Worm (Caenorhabditis elegans) whole organism, early embryonic: ENCODE results near the gene fbxb-52.

ENCODE experiments used
- B0310.2 ChIP-seq: sonication (generic microtip); optimal IDR thresholded peaks from 2 replicates; lab custom pipeline; 2016; ENCODE audit warnings: mild to moderate bottlenecking, missing genetic modification characterization, missing compliant biosample characterization
- F13C5.2 ChIP-seq: sonication (generic microtip); optimal IDR thresholded peaks from 2 replicates; lab custom pipeline; 2017; ENCODE audit warnings: mild to moderate bottlenecking, missing genetic modification characterization, inconsistent platforms, missing compliant biosample characterization
- aly-1 ChIP-seq: sonication (generic microtip); optimal IDR thresholded peaks from 2 replicates; lab custom pipeline; 2016; ENCODE audit warnings: missing genetic modification characterization, missing compliant biosample characterization
- ama-1 ChIP-seq: fragments of 150-350 bp; optimal IDR thresholded peaks from 2 replicates; lab custom pipeline; 2014
- ceh-13 ChIP-seq: fragments of 200-800 bp; sonication (Bioruptor generic); optimal IDR thresholded peaks from 2 replicates; lab custom pipeline; 2018; ENCODE audit warnings: mild to moderate bottlenecking, missing genetic modification characterization, missing compliant biosample characterization
- ceh-36 ChIP-seq: sonication (generic microtip); optimal IDR thresholded peaks from 2 replicates; lab custom pipeline; 2016; ENCODE audit warnings: missing genetic modification characterization, inconsistent platforms, missing compliant biosample characterization
- ets-7 ChIP-seq: sonication (generic microtip); optimal IDR thresholded peaks from 2 replicates; lab custom pipeline; 2016; ENCODE audit warnings: missing genotype, missing genetic modification characterization, missing compliant biosample characterization
- flt-1 ChIP-seq: fragments of 200-800 bp; sonication (Bioruptor generic); IDR thresholded peaks from 2 replicates; pipeline ENCODE4 v1.3.6; 2022; ENCODE audit warnings: missing genetic modification characterization, missing compliant biosample characterization
- hmbx-1 ChIP-seq: sonication (generic microtip); optimal IDR thresholded peaks from 2 replicates; lab custom pipeline; 2016; ENCODE audit warnings: mild to moderate bottlenecking, missing genetic modification characterization, missing compliant biosample characterization
- hmg-4 ChIP-seq: fragments of 200-800 bp; sonication (Bioruptor generic); optimal IDR thresholded peaks from 2 replicates; lab custom pipeline; 2018; ENCODE audit warnings: mild to moderate bottlenecking, missing genetic modification characterization, missing compliant biosample characterization
- hnd-1 ChIP-seq: sonication (generic microtip); optimal IDR thresholded peaks from 2 replicates; lab custom pipeline; 2016; ENCODE audit warnings: missing genetic modification characterization, missing compliant biosample characterization
- pes-1 ChIP-seq: fragments of 200-800 bp; sonication (Bioruptor generic); IDR thresholded peaks from 2 replicates; pipeline ENCODE4 v1.3.6; 2022; ENCODE audit warnings: missing genetic modification reagents, missing genetic modification characterization, missing compliant biosample characterization
- scrt-1 ChIP-seq: fragments of 200-800 bp; sonication (Bioruptor generic); IDR thresholded peaks from 2 replicates; pipeline ENCODE4 v1.3.6; 2022; ENCODE audit warnings: missing genetic modification characterization, missing compliant biosample characterization
- sea-1 ChIP-seq: fragments of 200-800 bp; sonication (Bioruptor generic); conservative IDR thresholded peaks from 2 replicates; pipeline ENCODE4 v1.3.6; 2022; ENCODE audit warnings: missing genetic modification characterization, missing compliant biosample characterization
- tbx-11 ChIP-seq: fragments of 200-800 bp; sonication (Bioruptor generic); IDR thresholded peaks from 2 replicates; pipeline ENCODE4 v1.3.6; 2022; ENCODE audit warnings: missing genetic modification characterization, missing compliant biosample characterization
- tbx-37 ChIP-seq: fragments of 200-800 bp; sonication (Bioruptor generic); conservative IDR thresholded peaks from 2 replicates; pipeline ENCODE4 v1.3.6; 2022; ENCODE audit warnings: missing genetic modification reagents, missing genetic modification characterization, missing compliant biosample characterization
- tra-4 ChIP-seq: sonication (generic microtip); optimal IDR thresholded peaks from 2 replicates; lab custom pipeline; 2017; ENCODE audit warnings: missing genetic modification characterization, missing compliant biosample characterization

fbxb-52 gene

DNA sequence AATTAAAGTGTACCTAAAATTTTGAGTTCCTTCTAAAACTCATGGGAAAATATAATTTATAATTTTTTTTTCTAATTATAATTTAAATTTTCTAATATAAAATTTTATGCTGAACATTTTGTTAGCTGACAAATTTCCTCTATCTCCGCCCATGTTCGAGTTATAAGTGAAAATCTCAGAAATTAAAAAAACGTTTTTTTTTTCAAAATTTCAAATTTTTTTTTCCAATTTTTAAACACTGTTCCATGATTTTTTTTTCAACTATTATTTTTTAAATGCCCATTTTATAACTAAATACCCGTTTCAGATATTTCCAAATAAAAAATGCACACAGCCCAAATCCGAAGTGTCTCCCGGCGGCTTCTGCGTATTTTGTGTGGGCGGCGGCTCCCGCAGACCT lies 31.5 kb downstream of the fbxb-52 start, which contains the start of gene Y51H7BR.8:
Gene Y51H7BR.8, plus strand, starts transcription at position 301 of the 400 bp plus-strand sequence.
- TF ChIP-seq hnd-1 (tag; lab: Kevin White, UChicago) (no peak), flt-1 (GFP tag; lab: Robert Waterston, UW) (no peak), hmg-4 (GFP tag; lab: Kevin White, UChicago) (no peak), ama-1 (lab: Kevin White, UChicago) (no peak), tbx-11 (GFP tag; lab: Robert Waterston, UW) (no peak)

DNA sequence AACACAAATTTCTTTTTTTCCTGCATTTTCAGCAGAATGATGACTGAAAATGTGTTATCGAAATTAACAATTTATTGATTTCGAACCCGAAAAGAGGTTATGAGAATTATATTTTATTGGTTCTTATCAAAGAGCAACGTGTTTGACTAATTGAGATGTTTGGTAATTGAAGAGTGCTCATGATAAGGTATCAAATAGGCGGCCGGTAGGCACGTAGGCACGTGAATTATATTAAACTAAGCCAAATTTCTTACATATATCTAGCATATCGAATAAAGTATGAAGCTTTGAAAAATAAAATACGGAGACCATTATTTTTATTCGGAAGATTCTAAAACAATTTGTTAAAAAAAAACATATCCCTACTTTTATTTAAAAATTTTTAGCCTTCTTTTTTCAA lies 33.0 kb downstream of the fbxb-52 start, which contains the start of gene math-45:
Gene math-45, minus strand, starts transcription at position 101 of the 400 bp plus-strand sequence.
- TF ChIP-seq F13C5.2 (tag; lab: Kevin White, UChicago): no peak
- TF ChIP-seq flt-1 (GFP tag; lab: Robert Waterston, UW): no peak
- TF ChIP-seq hnd-1 (tag; lab: Kevin White, UChicago): no peak
- no peak for TF ChIP-seq B0310.2 (tag; lab: Kevin White, UChicago)
- no peak for TF ChIP-seq tbx-37 (GFP tag; lab: Robert Waterston, UW)
- no peak for TF ChIP-seq sea-1 (GFP tag; lab: Robert Waterston, UW)
- TF ChIP-seq ceh-13: no peak
- TF ChIP-seq aly-1 (tag; lab: Kevin White, UChicago): no peak
- no peak for TF ChIP-seq tra-4 (tag; lab: Kevin White, UChicago)
- TF ChIP-seq pes-1 (GFP tag; lab: Robert Waterston, UW): no peak
- TF ChIP-seq tbx-11 (GFP tag; lab: Robert Waterston, UW): no peak
- TF ChIP-seq hmbx-1 (tag; lab: Kevin White, UChicago): no peak
- no peak for TF ChIP-seq scrt-1 (GFP tag; lab: Robert Waterston, UW)

DNA sequence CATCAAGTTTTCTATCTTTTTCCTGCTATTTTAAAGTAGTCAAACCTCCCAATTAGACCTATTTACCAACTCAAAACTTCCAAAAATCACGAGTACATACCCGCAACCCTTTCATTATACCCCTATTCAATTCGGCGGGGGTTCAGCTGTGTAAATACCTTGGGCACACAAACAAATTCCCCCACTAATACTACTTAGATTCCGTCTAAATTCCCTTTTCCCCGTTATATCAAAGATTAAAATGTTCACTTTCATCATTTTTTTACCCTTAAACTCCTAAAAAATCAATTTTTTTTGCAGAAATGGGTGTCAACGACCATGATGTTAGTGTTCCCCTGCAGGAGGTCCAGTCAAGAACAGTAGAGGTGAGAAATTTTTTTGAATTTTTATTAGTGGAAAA lies 46.1 kb downstream of the fbxb-52 start, which contains the start of gene fdgt-1:
Gene fdgt-1, plus strand, starts transcription at position 301 of the 400 bp plus-strand sequence.
- 0 out of 2 replicates have a peak, but pooled peaks have one; percentile 3 for TF ChIP-seq pes-1 (GFP tag; lab: Robert Waterston, UW)
- TF ChIP-seq sea-1 (GFP tag; lab: Robert Waterston, UW): no peak

DNA sequence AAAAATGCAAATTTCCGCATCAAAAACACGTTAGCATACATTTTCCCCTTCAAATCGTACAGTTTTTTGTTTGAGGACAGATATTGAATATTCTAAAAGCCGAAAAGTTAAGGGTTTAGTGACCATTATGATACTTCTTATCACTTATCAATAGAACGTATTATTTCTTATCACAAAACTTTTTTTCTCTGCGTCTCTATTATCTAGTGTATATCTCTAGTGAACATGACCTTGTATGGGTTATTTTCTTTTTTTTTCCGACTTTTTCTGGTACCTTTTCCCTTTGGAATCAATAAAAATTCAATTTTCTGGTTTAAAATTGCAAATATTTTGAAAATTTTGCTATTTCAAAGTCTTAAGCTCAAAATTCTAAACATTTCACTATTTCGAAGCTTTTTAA lies 46.7 kb downstream of the fbxb-52 start:
- TF ChIP-seq F13C5.2 (tag; lab: Kevin White, UChicago) (no peak), flt-1 (GFP tag; lab: Robert Waterston, UW) (no peak), pes-1 (GFP tag; lab: Robert Waterston, UW) (no peak), hmbx-1 (tag; lab: Kevin White, UChicago) (no peak), hmg-4 (GFP tag; lab: Kevin White, UChicago) (no peak), sea-1 (GFP tag; lab: Robert Waterston, UW) (no peak), tbx-11 (GFP tag; lab: Robert Waterston, UW) (no peak), B0310.2 (tag; lab: Kevin White, UChicago) (no peak), ceh-13 (no peak), ets-7 (tag; lab: Kevin White, UChicago) (no peak), scrt-1 (GFP tag; lab: Robert Waterston, UW) (no peak), ama-1 (lab: Kevin White, UChicago) (no peak), ceh-36 (tag; lab: Kevin White, UChicago) (no peak), hnd-1 (tag; lab: Kevin White, UChicago) (no peak)

DNA sequence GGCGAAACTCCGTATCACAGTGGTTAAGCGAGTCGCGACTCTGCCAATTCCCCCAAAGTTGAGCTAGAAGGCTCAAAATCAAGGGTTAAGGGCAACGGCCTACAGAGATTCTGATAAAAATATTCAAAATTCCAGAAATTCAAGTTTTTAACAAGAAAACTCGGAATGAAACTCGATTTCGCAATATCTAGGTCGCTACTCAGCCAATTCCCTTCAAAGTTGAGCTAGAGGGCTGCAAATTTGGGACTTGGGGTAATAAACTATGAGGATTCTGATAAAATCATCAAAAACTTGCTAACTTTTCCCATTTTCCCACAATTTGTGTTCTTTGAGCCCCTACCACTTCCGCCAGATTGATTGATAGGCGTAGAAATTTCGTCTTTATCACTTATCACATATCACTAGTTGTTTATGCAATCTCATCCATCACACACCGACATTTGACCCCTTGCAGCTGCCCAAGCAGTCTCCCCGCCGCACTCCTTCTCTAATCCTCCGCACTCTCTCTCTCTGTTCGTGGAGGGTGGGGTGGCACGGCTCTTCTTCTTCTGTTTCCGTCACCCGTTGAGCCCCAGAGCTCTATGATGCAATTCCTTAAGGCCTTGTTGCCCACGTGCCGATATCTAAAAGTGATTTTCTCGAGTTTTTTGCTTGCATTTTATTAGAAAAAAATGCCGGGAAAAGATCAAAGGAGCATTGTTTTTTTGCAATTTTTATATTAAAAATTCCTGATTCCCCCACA lies 48.6 kb downstream of the fbxb-52 start:
- TF ChIP-seq ama-1 (lab: Kevin White, UChicago) (no peak), hmg-4 (GFP tag; lab: Kevin White, UChicago) (peak; percentile 49), sea-1 (GFP tag; lab: Robert Waterston, UW) (0 out of 2 replicates have a peak, but pooled peaks have one; percentile 21)

DNA sequence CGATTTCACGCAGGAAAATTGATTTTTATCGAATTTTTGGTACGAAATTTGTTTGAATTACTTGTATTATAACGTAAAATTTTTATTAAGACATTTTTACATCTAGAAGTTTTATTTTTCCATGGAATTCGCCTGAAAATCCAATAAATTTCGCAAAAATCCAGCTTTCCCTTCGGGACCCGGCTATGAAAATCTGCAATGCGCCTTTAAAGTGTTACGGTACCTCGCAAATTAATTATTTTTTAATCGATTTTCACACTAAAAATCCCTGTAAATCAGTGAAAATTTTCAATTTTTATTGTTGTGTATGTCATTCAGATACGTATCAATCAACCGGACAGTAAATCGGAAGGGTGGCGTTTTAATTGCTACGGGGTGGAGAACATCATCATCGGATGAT lies 49.4 kb downstream of the fbxb-52 start:
- TF ChIP-seq ceh-13: no peak
- no peak for TF ChIP-seq hmbx-1 (tag; lab: Kevin White, UChicago)
- no peak for TF ChIP-seq flt-1 (GFP tag; lab: Robert Waterston, UW)
- TF ChIP-seq hmg-4 (GFP tag; lab: Kevin White, UChicago): no peak
- TF ChIP-seq pes-1 (GFP tag; lab: Robert Waterston, UW): no peak
- no peak for TF ChIP-seq scrt-1 (GFP tag; lab: Robert Waterston, UW)
- no peak for TF ChIP-seq ets-7 (tag; lab: Kevin White, UChicago)
- no peak for TF ChIP-seq hnd-1 (tag; lab: Kevin White, UChicago)
- TF ChIP-seq tra-4 (tag; lab: Kevin White, UChicago): no peak
- no peak for TF ChIP-seq sea-1 (GFP tag; lab: Robert Waterston, UW)
- TF ChIP-seq F13C5.2 (tag; lab: Kevin White, UChicago): no peak
- TF ChIP-seq tbx-11 (GFP tag; lab: Robert Waterston, UW): no peak

DNA sequence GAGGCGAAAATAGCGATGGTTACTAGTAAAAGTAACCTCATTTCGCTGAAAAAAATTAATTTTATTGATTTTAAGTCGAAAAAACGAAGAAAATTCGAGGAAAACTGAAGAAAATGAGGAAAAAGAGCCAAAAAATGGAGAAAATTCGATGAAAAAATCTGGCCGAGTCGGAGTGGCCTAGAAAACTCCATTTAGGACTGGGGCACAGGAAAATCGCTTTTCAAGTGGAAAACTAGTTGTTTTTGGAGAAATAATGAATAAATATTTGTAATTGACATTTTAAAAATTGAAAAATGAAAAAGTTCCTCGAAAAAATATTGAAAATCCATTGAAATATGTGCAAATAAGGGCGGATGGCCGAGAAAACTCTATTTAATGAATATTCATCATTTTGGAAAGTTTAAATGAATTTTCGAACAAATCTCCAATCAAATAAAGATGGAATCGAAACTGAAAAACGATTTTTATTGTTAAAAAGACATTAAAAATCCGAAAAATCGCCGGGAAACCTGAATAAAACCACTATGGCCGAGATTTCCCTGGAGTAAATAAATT lies 50.0 kb downstream of the fbxb-52 start, which contains the start of gene emc-1:
Gene emc-1, minus strand, starts transcription at position 45 of the 555 bp plus-strand sequence.
- no peak for TF ChIP-seq scrt-1 (GFP tag; lab: Robert Waterston, UW)
- no peak for TF ChIP-seq ceh-13
- TF ChIP-seq pes-1 (GFP tag; lab: Robert Waterston, UW): no peak
- TF ChIP-seq aly-1 (tag; lab: Kevin White, UChicago): no peak
- TF ChIP-seq ets-7 (tag; lab: Kevin White, UChicago): no peak
- TF ChIP-seq hmbx-1 (tag; lab: Kevin White, UChicago): no peak
- TF ChIP-seq ceh-36 (tag; lab: Kevin White, UChicago): no peak
- no peak for TF ChIP-seq B0310.2 (tag; lab: Kevin White, UChicago)
- no peak for TF ChIP-seq tbx-11 (GFP tag; lab: Robert Waterston, UW)
- no peak for TF ChIP-seq flt-1 (GFP tag; lab: Robert Waterston, UW)
- TF ChIP-seq tbx-37 (GFP tag; lab: Robert Waterston, UW): no peak
- no peak for TF ChIP-seq F13C5.2 (tag; lab: Kevin White, UChicago)
- no peak for TF ChIP-seq hmg-4 (GFP tag; lab: Kevin White, UChicago)
- TF ChIP-seq ama-1 (lab: Kevin White, UChicago): no peak
